Fruit fly (Drosophila melanogaster) Kc167 (cell line): ENCODE measurements around the gene ng2.

Experiments
- insv ChIP-seq: fragments of >200 bp; optimal IDR thresholded peaks from 3 replicates; lab custom pipeline; 2018; ENCODE audit warnings: missing external identifiers
- psq ChIP-seq: fragments of >200 bp; optimal IDR thresholded peaks from 2 replicates; lab custom pipeline; 2017; ENCODE audit warnings: missing external identifiers

DNA sequence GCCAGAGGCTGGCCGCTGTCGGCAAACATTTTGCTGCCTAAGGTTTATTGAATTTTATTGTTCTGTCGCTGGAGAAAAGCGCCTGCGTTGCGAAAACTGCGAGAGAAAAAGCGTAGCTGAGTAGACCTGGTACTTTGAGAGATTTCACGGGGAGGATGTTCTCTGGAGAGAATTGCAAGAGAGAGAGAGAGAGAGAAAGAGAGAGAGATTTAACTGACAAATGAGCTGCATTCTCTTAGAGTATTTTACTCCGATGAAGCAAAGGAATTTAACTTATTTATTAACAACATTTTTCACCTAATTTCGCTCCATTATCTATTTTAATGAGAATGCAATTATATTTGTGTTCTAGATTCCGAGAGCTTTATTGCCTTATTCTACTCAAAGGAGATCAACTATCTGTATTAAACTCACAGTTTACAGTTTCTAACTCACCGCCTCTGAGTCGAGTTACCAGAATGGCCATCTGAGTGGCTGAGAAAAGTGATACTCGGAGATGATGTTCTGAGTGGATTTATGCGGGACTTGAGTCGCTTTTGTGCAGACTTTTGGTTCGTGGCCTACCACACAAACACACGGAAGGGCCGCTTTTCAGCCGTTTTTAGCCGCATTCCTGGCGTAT lies 49.4 kb downstream of the ng2 start:
- no peak for TF ChIP-seq insv
- TF ChIP-seq psq (lab: Kevin White, UChicago): no peak
